Worm (Caenorhabditis elegans) whole organism, L4/young adult: ENCODE results near the gene Y45F10C.6.
"Not testable (repeated sequence)": the region's sequence is repeated elsewhere in the genome, so short reads cannot be mapped to it uniquely, and the experiment has no call there.

ENCODE experiments used
- W03F9.2 ChIP-seq: fragments of 150-350 bp; optimal IDR thresholded peaks from 2 replicates; lab custom pipeline; 2014; ENCODE audit warnings: missing biosample characterization, missing genetic modification characterization
- dao-5 ChIP-seq: sonication (generic microtip); optimal IDR thresholded peaks from 2 replicates; lab custom pipeline; 2016; ENCODE audit warnings: missing genotype, missing genetic modification characterization, moderate library complexity, missing compliant biosample characterization
- him-1 ChIP-seq: sonication (generic microtip); optimal IDR thresholded peaks from 2 replicates; lab custom pipeline; 2016; ENCODE audit warnings: missing genotype, missing genetic modification reagents, missing genetic modification characterization, missing compliant biosample characterization

ce11 chrIV:13659449-13659848, 7.3 kb downstream of the Y45F10C.6 start, which contains the start of gene Y45F10C.1:
- TF ChIP-seq dao-5 (tag; lab: Kevin White, UChicago); him-1 (tag; lab: Kevin White, UChicago); W03F9.2: not testable (repeated sequence)
